Fruit fly (Drosophila melanogaster): Measurements from ENCODE around the gene CG5984.
A peak's percentile ranks its signal among the peaks of the same experiment; 100 is the strongest.

DNA sequence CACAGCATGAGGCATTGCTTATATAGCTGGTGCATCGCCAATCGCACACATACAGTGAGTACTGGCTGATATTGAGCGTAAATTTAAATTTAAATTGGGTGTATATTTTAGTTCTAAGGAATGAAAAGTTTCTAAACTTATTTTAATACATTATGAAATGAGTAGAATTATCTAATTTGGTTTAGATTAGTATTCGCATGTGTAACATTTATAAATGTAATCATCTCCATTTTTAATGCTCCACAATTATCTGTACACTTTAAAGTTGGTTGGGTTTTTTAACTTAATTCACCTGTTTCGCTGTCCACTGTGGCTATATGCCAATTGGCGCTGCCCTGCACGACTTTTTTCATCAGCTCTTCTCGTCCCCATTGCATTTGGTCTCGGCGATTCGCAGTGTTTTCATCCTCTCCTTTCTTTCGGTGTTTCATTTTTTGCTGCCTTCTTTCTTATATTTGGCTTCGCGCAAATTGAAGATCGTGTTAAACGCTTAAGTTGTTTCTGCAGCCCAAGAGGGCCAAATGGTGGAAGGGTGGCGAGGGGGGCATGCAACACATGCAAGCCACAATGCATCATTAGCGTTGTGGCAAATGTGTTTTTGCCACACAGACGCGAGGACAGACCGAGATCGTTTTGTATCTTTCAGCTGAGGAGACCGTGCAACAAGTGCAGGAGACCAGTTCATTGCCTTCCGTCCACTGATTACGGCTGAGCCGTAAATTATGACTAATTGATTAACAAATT is 46.1 kb downstream of the CG5984 start:
- no peak for TF ChIP-seq br (GFP tag; optimal IDR thresholded peaks at IDR 0.05)
- TF ChIP-seq N (GFP tag; optimal IDR thresholded peaks at IDR 0.05): no peak
- TF ChIP-seq lola (GFP tag; optimal IDR thresholded peaks at IDR 0.05): no peak
- TF ChIP-seq h (GFP tag; optimal IDR thresholded peaks at IDR 0.05): peak; percentile 88
- TF ChIP-seq Hr83 (GFP tag; optimal IDR thresholded peaks at IDR 0.05; ENCODE audit: poor library complexity, severe bottlenecking): no peak
- TF ChIP-seq Vsx2 (GFP tag; optimal IDR thresholded peaks at IDR 0.05; ENCODE audit: partially characterized antibody): peak; percentile 24

Data from whole organism, wandering third instar larva.